Fruit fly (Drosophila melanogaster): ENCODE data around the gene RpL24.

Gene RpL24

dm6 chr2L:13434795-13435634 is 40.1 kb upstream of the RpL24 start, which contains the start of gene Tehao:
Gene Tehao (plus strand): TSS chr2L:13435622.
- TF ChIP-seq h (GFP tag; optimal IDR thresholded peaks at IDR 0.05) (peak; percentile 21), GATAd (GFP tag; optimal IDR thresholded peaks at IDR 0.05) (no peak), lola (GFP tag; optimal IDR thresholded peaks at IDR 0.05) (no peak), CrebA (GFP tag; optimal IDR thresholded peaks at IDR 0.05; ENCODE audit: borderline replicate concordance) (peak; percentile 52), fru (GFP tag; optimal IDR thresholded peaks at IDR 0.05) (peak; percentile 28), Hr83 (GFP tag; optimal IDR thresholded peaks at IDR 0.05; ENCODE audit: poor library complexity, severe bottlenecking) (no peak), foxo (GFP tag; optimal IDR thresholded peaks at IDR 0.05) (peak in 1 of 2 experiments; percentile 13), OdsH (GFP tag; optimal IDR thresholded peaks at IDR 0.05) (peak; percentile 7)

- no peak for TF ChIP-seq lola (GFP tag; optimal IDR thresholded peaks at IDR 0.05)
- no peak for TF ChIP-seq CrebA (GFP tag; optimal IDR thresholded peaks at IDR 0.05; ENCODE audit: borderline replicate concordance)
- no peak for TF ChIP-seq Sp1 (GFP tag; optimal IDR thresholded peaks at IDR 0.05)
- no peak for TF ChIP-seq br (GFP tag; optimal IDR thresholded peaks at IDR 0.05)
- no peak for TF ChIP-seq woc (GFP tag; optimal IDR thresholded peaks at IDR 0.05)
- no peak for TF ChIP-seq CG9705 (GFP tag; optimal IDR thresholded peaks at IDR 0.05)
- no peak for TF ChIP-seq dsf (GFP tag; optimal IDR thresholded peaks at IDR 0.05; ENCODE audit: borderline replicate concordance)
- no peak for TF ChIP-seq sv (GFP tag; optimal IDR thresholded peaks at IDR 0.05)
- no peak for TF ChIP-seq OdsH (GFP tag; optimal IDR thresholded peaks at IDR 0.05)
- no peak for TF ChIP-seq Abd-B (GFP tag; optimal IDR thresholded peaks at IDR 0.05)
- TF ChIP-seq HLH106 (tag; optimal IDR thresholded peaks at IDR 0.05): no peak
- TF ChIP-seq dl (GFP tag; optimal IDR thresholded peaks at IDR 0.05; ENCODE audit: insufficient read depth in 1 of 2, partially characterized antibody in 2 of 2): no peak
These were observed 36.1 kb upstream of the RpL24 start for dm6 chr2L:13430919-13431502.

dm6 chr2L:13414525-13415481 is 19.9 kb upstream of the RpL24 start, which contains the start of the genes CG16956, CG42784 and CG43850:
Gene CG16956 (minus strand): TSS chr2L:13414575.
Gene CG42784 (plus strand): TSS chr2L:13415431.
Gene CG43850 (plus strand): TSS chr2L:13415431.
- TF ChIP-seq CG32264 (GFP tag; optimal IDR thresholded peaks at IDR 0.05) (no peak), Vsx2 (GFP tag; optimal IDR thresholded peaks at IDR 0.05; ENCODE audit: partially characterized antibody) (peak; percentile 7)

- TF ChIP-seq jim (GFP tag; optimal IDR thresholded peaks at IDR 0.05): no peak
- TF ChIP-seq Hr83 (GFP tag; optimal IDR thresholded peaks at IDR 0.05; ENCODE audit: poor library complexity, severe bottlenecking): no peak
- no peak for TF ChIP-seq Abd-B (GFP tag; optimal IDR thresholded peaks at IDR 0.05)
- no peak for TF ChIP-seq ey (GFP tag; optimal IDR thresholded peaks at IDR 0.05)
- TF ChIP-seq sage (GFP tag; optimal IDR thresholded peaks at IDR 0.05): no peak
- TF ChIP-seq Rel (GFP tag; optimal IDR thresholded peaks at IDR 0.05): no peak
- TF ChIP-seq Rel (tag; optimal IDR thresholded peaks at IDR 0.05): no peak
- TF ChIP-seq fru (GFP tag; optimal IDR thresholded peaks at IDR 0.05): no peak
- no peak for TF ChIP-seq br (GFP tag; optimal IDR thresholded peaks at IDR 0.05)
- no peak for TF ChIP-seq N (GFP tag; optimal IDR thresholded peaks at IDR 0.05)
- TF ChIP-seq OdsH (GFP tag; optimal IDR thresholded peaks at IDR 0.05): no peak
- no peak for TF ChIP-seq Hnf4 (GFP tag; optimal IDR thresholded peaks at IDR 0.05)
- TF ChIP-seq Jra (GFP tag; optimal IDR thresholded peaks at IDR 0.05): no peak
- TF ChIP-seq CG32264 (GFP tag; optimal IDR thresholded peaks at IDR 0.05): no peak
- TF ChIP-seq dsf (GFP tag; optimal IDR thresholded peaks at IDR 0.05; ENCODE audit: borderline replicate concordance): no peak
These were observed 17.3 kb upstream of the RpL24 start, which contains the start of gene Flad2 for dm6 chr2L:13412219-13412618. Gene Flad2 (plus strand): TSS chr2L:13412519.

All from whole organism, wandering third instar larva.